Worm (Caenorhabditis elegans): ENCODE data around the gene Y38H6C.16.

The Y38H6C.16 gene

DNA sequence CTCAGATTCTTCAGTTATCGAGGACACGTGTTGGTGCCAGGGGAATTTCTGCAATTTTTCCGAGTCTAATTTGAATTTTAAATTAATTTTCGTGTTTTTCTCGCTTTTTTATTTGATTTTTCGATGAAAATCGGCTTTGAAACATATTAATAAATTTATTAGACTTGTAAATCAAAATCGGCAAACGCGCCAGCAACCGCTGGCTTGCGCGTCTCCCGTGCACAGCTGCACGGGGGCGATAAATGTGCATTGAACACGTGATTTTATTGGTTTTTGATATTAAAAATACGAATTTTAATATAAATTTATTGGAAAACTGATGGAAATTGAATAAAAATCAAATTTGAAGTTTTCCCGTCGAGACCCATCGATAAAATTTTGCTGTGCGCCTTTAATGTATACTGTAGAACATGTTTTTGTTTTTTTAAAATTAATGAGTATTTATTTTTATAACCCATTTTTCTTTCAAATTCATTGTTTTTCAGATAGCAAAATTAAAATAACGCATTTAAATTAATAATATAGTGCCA, 41.4 kb upstream of the Y38H6C.16 start, which contains the start of gene F26F2.7 (continued):
- TF ChIP-seq dpl-1 (GFP tag; optimal IDR thresholded peaks at IDR 0.05) (peak; percentile 65 to 81 (median 79)), lsy-2 (tag; optimal IDR thresholded peaks at IDR 0.05) (peak; percentile 89 to 91), C04F5.9 (tag; optimal IDR thresholded peaks at IDR 0.05) (peak; percentile 64), aly-2 (tag; optimal IDR thresholded peaks at IDR 0.05) (no peak), snpc-4 (tag; optimal IDR thresholded peaks at IDR 0.05) (peak; percentile 81), tlp-1 (tag; optimal IDR thresholded peaks at IDR 0.05) (no peak), lir-3 (tag; optimal IDR thresholded peaks at IDR 0.05; ENCODE audit: poor library complexity) (no peak), snu-23 (GFP tag; optimal IDR thresholded peaks at IDR 0.05) (peak; percentile 90), alr-1 (tag; optimal IDR thresholded peaks at IDR 0.05; ENCODE audit: borderline replicate concordance) (no peak), grh-1 (GFP tag; IDR thresholded peaks at IDR 0.05) (peak; percentile 66; the same call in 1 of the 2 replicates), hlh-17 (GFP tag; optimal IDR thresholded peaks at IDR 0.05; ENCODE audit: borderline replicate concordance) (no peak), hpl-2 (GFP tag; optimal IDR thresholded peaks at IDR 0.05) (no peak), xbp-1 (tag; optimal IDR thresholded peaks at IDR 0.05) (peak; percentile 89), pax-3 (tag; optimal IDR thresholded peaks at IDR 0.05) (peak; percentile 65), ets-5 (GFP tag; IDR thresholded peaks at IDR 0.05) (no peak), nhr-28 (tag; optimal IDR thresholded peaks at IDR 0.05) (no peak), ceh-8 (GFP tag; optimal IDR thresholded peaks at IDR 0.05) (peak; percentile 30), vab-15 (tag; optimal IDR thresholded peaks at IDR 0.05) (no peak), dsc-1 (tag; optimal IDR thresholded peaks at IDR 0.05) (peak; percentile 93), sup-37 (GFP tag; optimal IDR thresholded peaks at IDR 0.05) (peak; percentile 30), hlh-4 (tag; optimal IDR thresholded peaks at IDR 0.05) (peak; percentile 3), unc-30 (tag; optimal IDR thresholded peaks at IDR 0.05) (no peak), nhr-90 (tag; optimal IDR thresholded peaks at IDR 0.05; ENCODE audit: poor library complexity) (peak; percentile 90), lin-13 (GFP tag; optimal IDR thresholded peaks at IDR 0.05) (peak; percentile 80), jun-1 (tag; optimal IDR thresholded peaks at IDR 0.05) (peak; percentile 40), unc-62 (GFP tag; optimal IDR thresholded peaks at IDR 0.05) (no peak), irx-1 (tag; optimal IDR thresholded peaks at IDR 0.05) (peak; percentile 88), mef-2 (tag; optimal IDR thresholded peaks at IDR 0.05) (peak; percentile 23), sptf-1 (tag; optimal IDR thresholded peaks at IDR 0.05) (no peak), ces-1 (GFP tag; optimal IDR thresholded peaks at IDR 0.05) (no peak), fkh-4 (tag; optimal IDR thresholded peaks at IDR 0.05; ENCODE audit: borderline replicate concordance) (peak; percentile 69), elt-2 (tag; optimal IDR thresholded peaks at IDR 0.05) (peak; percentile 81), nhr-19 (GFP tag; conservative IDR thresholded peaks at IDR 0.05) (peak; percentile 83), ztf-4 (tag; optimal IDR thresholded peaks at IDR 0.05) (no peak), nhr-47 (tag; optimal IDR thresholded peaks at IDR 0.05) (peak; percentile 93), tbx-2 (tag; optimal IDR thresholded peaks at IDR 0.05) (peak; percentile 89), rnt-1 (tag; optimal IDR thresholded peaks at IDR 0.05) (no peak), ceh-63 (GFP tag; optimal IDR thresholded peaks at IDR 0.05) (no peak), F16B12.6 (tag; optimal IDR thresholded peaks at IDR 0.05) (peak; percentile 53), pag-3 (tag; optimal IDR thresholded peaks at IDR 0.05; ENCODE audit: borderline replicate concordance, insufficient read depth) (no peak), zag-1 (tag; optimal IDR thresholded peaks at IDR 0.05) (no peak), fos-1 (tag; optimal IDR thresholded peaks at IDR 0.05) (peak; percentile 28), nhr-12 (tag; optimal IDR thresholded peaks at IDR 0.05) (no peak), C34B4.2 (tag; optimal IDR thresholded peaks at IDR 0.05) (no peak), mdl-1 (tag; optimal IDR thresholded peaks at IDR 0.05) (peak in 1 of 2 experiments; percentile 88), lin-35 (GFP tag; optimal IDR thresholded peaks at IDR 0.05) (peak; percentile 76 to 84)
